Worm (Caenorhabditis elegans) whole organism, L3 larva: ENCODE data around the gene C13A2.10.
"Not testable (repeated sequence)": the region's sequence is repeated elsewhere in the genome, so short reads cannot be mapped to it uniquely, and the experiment has no call there.

Experiments used
- R02D3.7 ChIP-seq: fragments of 150-350 bp; optimal IDR thresholded peaks from 2 replicates; lab custom pipeline; 2014; ENCODE audit warnings: missing biosample characterization, missing genetic modification characterization
- ZK546.5 ChIP-seq: sonication (generic microtip); optimal IDR thresholded peaks from 2 replicates; lab custom pipeline; 2017; ENCODE audit warnings: missing biosample characterization, missing genetic modification characterization
- aly-2 ChIP-seq: fragments of 150-350 bp; optimal IDR thresholded peaks from 2 replicates; lab custom pipeline; 2014; ENCODE audit warnings: missing biosample characterization, missing genetic modification characterization
- ama-1 ChIP-seq: fragments of 150-350 bp; optimal IDR thresholded peaks from 2 replicates; lab custom pipeline; 2018
- ceh-16 ChIP-seq: sonication (generic microtip); optimal IDR thresholded peaks from 2 replicates; lab custom pipeline; 2017; ENCODE audit warnings: missing biosample characterization, missing genetic modification characterization
- ceh-28 ChIP-seq: fragments of 150-350 bp; optimal IDR thresholded peaks from 2 replicates; lab custom pipeline; 2014; ENCODE audit warnings: missing biosample characterization, missing genetic modification reagents, missing genetic modification characterization
- ceh-9 ChIP-seq: sonication (generic microtip); optimal IDR thresholded peaks from 2 replicates; lab custom pipeline; 2018; ENCODE audit warnings: missing biosample characterization, missing genetic modification characterization
- daf-12 ChIP-seq: fragments of 150-350 bp; optimal IDR thresholded peaks from 2 replicates; lab custom pipeline; 2014; ENCODE audit warnings: missing biosample characterization, missing genetic modification reagents, missing genetic modification characterization
- egl-27 ChIP-seq: sonication (generic microtip); optimal IDR thresholded peaks from 4 replicates; lab custom pipeline; 2017; ENCODE audit warnings: missing biosample characterization, missing genetic modification reagents, missing genetic modification characterization
- egl-5 ChIP-seq: fragments of 150-350 bp; optimal IDR thresholded peaks from 2 replicates; lab custom pipeline; 2017; ENCODE audit warnings: missing biosample characterization, missing genetic modification reagents, missing genetic modification characterization, inconsistent platforms
- elt-3 ChIP-seq, 3 experiments: fragments of 150-350 bp in 1 of 3; sonication (generic microtip) in 2 of 3; optimal IDR thresholded peaks; 2 replicates in 2 of 3; 4 replicates in 1 of 3; lab custom pipeline; 2014 to 2017; ENCODE audit warnings: missing biosample characterization in 3 of 3, missing genetic modification characterization in 3 of 3
- eor-1 ChIP-seq, 2 experiments: fragments of 150-350 bp; optimal IDR thresholded peaks; 2 replicates each; lab custom pipeline; 2014 to 2018; ENCODE audit warnings: missing biosample characterization in 2 of 2, missing genetic modification characterization in 2 of 2
- fkh-10 ChIP-seq: sonication (generic microtip); optimal IDR thresholded peaks from 2 replicates; lab custom pipeline; 2017; ENCODE audit warnings: missing biosample characterization, missing genetic modification reagents, missing genetic modification characterization
- fos-1 ChIP-seq: fragments of 150-350 bp; optimal IDR thresholded peaks from 2 replicates; lab custom pipeline; 2014; ENCODE audit warnings: missing biosample characterization, missing genetic modification characterization
- jun-1 ChIP-seq: fragments of 150-350 bp; optimal IDR thresholded peaks from 2 replicates; lab custom pipeline; 2014; ENCODE audit warnings: missing biosample characterization, missing genetic modification reagents, missing genetic modification characterization
- lsy-12 ChIP-seq: sonication (generic microtip); optimal IDR thresholded peaks from 2 replicates; lab custom pipeline; 2016; ENCODE audit warnings: mild to moderate bottlenecking, missing genetic modification characterization, missing compliant biosample characterization
- mdl-1 ChIP-seq: fragments of 150-350 bp; optimal IDR thresholded peaks from 2 replicates; lab custom pipeline; 2014; ENCODE audit warnings: missing biosample characterization, missing genetic modification characterization
- mml-1 ChIP-seq: fragments of 150-350 bp; sonication (generic microtip); optimal IDR thresholded peaks from 3 replicates; lab custom pipeline; 2014; ENCODE audit warnings: missing biosample characterization, missing genetic modification characterization
- nfya-1 ChIP-seq: sonication (generic microtip); optimal IDR thresholded peaks from 2 replicates; lab custom pipeline; 2017; ENCODE audit warnings: missing genetic modification characterization, mild to moderate bottlenecking, missing compliant biosample characterization, antibody characterized with exemption, moderate library complexity; ENCODE audit not compliant: insufficient read depth
- nhr-12 ChIP-seq: fragments of 150-350 bp; optimal IDR thresholded peaks from 2 replicates; lab custom pipeline; 2014; ENCODE audit warnings: missing biosample characterization, missing genetic modification characterization
- nhr-23 ChIP-seq: fragments of 150-350 bp; optimal IDR thresholded peaks from 2 replicates; lab custom pipeline; 2014; ENCODE audit warnings: missing biosample characterization, missing genetic modification reagents, missing genetic modification characterization
- nhr-237 ChIP-seq: fragments of 150-350 bp; optimal IDR thresholded peaks from 2 replicates; lab custom pipeline; 2014; ENCODE audit warnings: missing biosample characterization, missing genetic modification characterization
- nhr-25 ChIP-seq: sonication (generic microtip); optimal IDR thresholded peaks from 2 replicates; lab custom pipeline; 2017; ENCODE audit warnings: missing biosample characterization, missing genetic modification characterization
- nhr-28 ChIP-seq: fragments of 150-350 bp; optimal IDR thresholded peaks from 2 replicates; lab custom pipeline; 2014; ENCODE audit warnings: missing biosample characterization, missing genetic modification characterization
- nhr-67 ChIP-seq: fragments of 150-350 bp; optimal IDR thresholded peaks from 2 replicates; lab custom pipeline; 2014; ENCODE audit warnings: missing biosample characterization, missing genetic modification characterization
- nhr-76 ChIP-seq: fragments of 150-350 bp; sonication (generic microtip); optimal IDR thresholded peaks from 5 replicates; lab custom pipeline; 2014; ENCODE audit warnings: missing biosample characterization, missing genetic modification characterization
- nhr-77 ChIP-seq: fragments of 150-350 bp; optimal IDR thresholded peaks from 2 replicates; lab custom pipeline; 2014; ENCODE audit warnings: missing biosample characterization, missing genetic modification characterization
- pqm-1 ChIP-seq: fragments of 150-350 bp; optimal IDR thresholded peaks from 2 replicates; lab custom pipeline; 2017; ENCODE audit warnings: missing biosample characterization, missing genetic modification characterization, inconsistent platforms
- skn-1 ChIP-seq: fragments of 150-350 bp; optimal IDR thresholded peaks from 2 replicates; lab custom pipeline; 2014; ENCODE audit warnings: missing biosample characterization, missing genetic modification characterization
- tbx-2 ChIP-seq: sonication (generic microtip); optimal IDR thresholded peaks from 2 replicates; lab custom pipeline; 2016; ENCODE audit warnings: mild to moderate bottlenecking, missing genetic modification characterization, missing compliant biosample characterization
- unc-62 ChIP-seq: fragments of 150-350 bp; sonication (generic microtip); optimal IDR thresholded peaks from 4 replicates; lab custom pipeline; 2014; ENCODE audit warnings: missing biosample characterization, missing genetic modification reagents, missing genetic modification characterization
- zag-1 ChIP-seq: fragments of 150-350 bp; optimal IDR thresholded peaks from 2 replicates; lab custom pipeline; 2014; ENCODE audit warnings: missing biosample characterization, missing genetic modification characterization
- ztf-11 ChIP-seq: fragments of 150-350 bp; optimal IDR thresholded peaks from 2 replicates; lab custom pipeline; 2014; ENCODE audit warnings: missing biosample characterization, missing genetic modification characterization
- ztf-4 ChIP-seq: fragments of 150-350 bp; optimal IDR thresholded peaks from 2 replicates; lab custom pipeline; 2014; ENCODE audit warnings: missing biosample characterization, missing genetic modification characterization

Gene C13A2.10

DNA sequence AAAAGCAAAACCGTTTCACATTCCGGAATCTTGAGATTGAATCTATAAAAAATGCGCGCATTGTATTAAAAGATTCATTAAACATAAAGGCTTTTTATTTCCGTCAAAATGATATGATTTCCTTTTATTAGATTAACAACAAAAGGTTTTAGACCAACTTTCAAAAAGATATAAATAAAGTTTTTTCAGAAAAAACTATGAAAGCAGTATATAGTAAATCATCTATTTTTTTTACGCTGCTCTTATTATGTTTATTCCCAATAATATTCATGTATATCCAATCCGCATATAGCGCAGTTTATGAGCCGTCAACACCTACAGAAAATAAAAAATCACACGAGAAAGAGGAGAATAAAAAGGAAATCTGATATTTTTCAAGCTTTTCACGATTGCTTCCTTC lies 29.6 kb upstream of the C13A2.10 start, which contains the start of gene F07G11.2:
TSS of gene F07G11.2 (plus strand) at position 301 of the 400 bp plus-strand sequence.
- not testable (repeated sequence) for TF ChIP-seq mml-1 (tag; lab: Kevin White, UChicago); aly-2; nhr-28 (tag; lab: Kevin White, UChicago)

DNA sequence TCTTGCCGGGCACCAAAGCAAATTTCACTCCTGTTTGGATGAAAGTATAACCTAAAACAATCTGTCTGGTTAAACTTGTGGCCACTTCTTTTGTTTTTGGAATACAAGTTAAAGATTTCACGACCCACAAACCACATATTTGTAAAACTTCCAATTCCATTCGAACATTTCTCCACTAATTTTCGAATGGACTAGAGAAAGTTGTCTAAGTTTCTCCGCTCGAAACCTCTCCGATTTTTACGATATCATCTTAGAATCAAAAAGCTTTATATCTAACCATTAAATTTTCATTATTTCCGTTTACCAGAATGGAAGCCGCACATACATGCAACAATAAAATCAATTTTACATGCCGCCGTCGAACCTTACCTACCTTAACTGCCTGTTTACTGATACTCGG lies 23.6 kb upstream of the C13A2.10 start, which contains the start of gene F07G11.3:
TSS of gene F07G11.3 (plus strand) at position 301 of the 400 bp plus-strand sequence.
- TF ChIP-seq nhr-12 (tag; lab: Kevin White, UChicago) (no peak), nfya-1 (no peak), zag-1 (no peak), egl-27 (tag; lab: Kevin White, UChicago) (no peak), aly-2 (no peak)

DNA sequence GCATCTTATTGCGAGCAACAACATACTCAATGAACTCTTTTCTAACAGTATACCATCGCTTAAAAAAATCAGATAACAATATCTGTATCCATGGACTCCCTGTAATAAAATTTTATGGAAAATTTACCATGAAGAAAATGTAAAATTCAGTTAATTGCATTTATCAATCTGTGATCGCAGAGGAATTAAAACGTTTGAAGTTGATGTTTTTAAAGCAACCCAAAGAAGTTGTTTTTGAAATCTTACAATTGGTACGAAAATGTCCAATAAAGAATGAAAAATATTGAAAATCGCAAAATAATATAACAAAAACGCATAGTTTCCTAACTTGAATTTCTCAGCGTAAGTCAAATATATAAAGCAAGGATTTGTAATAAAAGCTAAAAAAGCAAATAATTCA lies 22.4 kb upstream of the C13A2.10 start, which contains the start of gene srj-32:
TSS of gene srj-32 (minus strand) at position 101 of the 400 bp plus-strand sequence.
- TF ChIP-seq unc-62 (GFP tag; lab: Kevin White, UChicago) (no peak), nhr-25 (tag; lab: Kevin White, UChicago) (no peak), ceh-16 (tag; lab: Kevin White, UChicago) (no peak), nhr-67 (tag; lab: Kevin White, UChicago) (no peak), nhr-23 (tag; lab: Kevin White, UChicago) (no peak), egl-5 (no peak), nhr-12 (tag; lab: Kevin White, UChicago) (no peak), ama-1 (lab: Kevin White, UChicago) (no peak), nhr-76 (tag; lab: Kevin White, UChicago) (no peak), nhr-237 (tag; lab: Kevin White, UChicago) (no peak), ZK546.5 (tag; lab: Kevin White, UChicago) (no peak), jun-1 (no peak)

DNA sequence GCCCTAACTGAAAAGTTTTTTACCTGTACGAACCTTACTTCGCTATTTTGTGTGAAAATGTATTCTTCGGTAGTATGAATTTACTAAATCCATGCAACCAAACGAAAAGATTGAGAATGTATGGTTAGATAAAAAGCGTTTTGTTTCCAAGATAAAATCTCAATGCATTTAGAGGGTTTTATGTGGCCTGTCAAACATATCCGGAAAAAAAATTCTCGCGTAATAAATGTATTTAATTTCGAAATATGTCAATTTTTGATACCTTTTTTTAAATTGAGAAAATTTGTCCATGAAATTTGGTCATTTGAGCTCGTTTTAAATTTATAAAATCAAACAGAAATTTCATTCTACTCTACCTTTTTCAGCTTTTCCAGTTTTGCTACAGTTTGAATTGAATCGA lies 20.4 kb upstream of the C13A2.10 start, which contains the start of gene F07G11.4:
TSS of gene F07G11.4 (minus strand) at position 101 of the 400 bp plus-strand sequence.
- TF ChIP-seq ceh-28 (tag; lab: Kevin White, UChicago) (no peak), nhr-77 (tag; lab: Kevin White, UChicago) (no peak), ZK546.5 (tag; lab: Kevin White, UChicago) (no peak), daf-12 (tag; lab: Kevin White, UChicago) (no peak), R02D3.7 (tag; lab: Kevin White, UChicago) (no peak), nhr-28 (tag; lab: Kevin White, UChicago) (no peak), fos-1 (tag; lab: Kevin White, UChicago) (no peak)

DNA sequence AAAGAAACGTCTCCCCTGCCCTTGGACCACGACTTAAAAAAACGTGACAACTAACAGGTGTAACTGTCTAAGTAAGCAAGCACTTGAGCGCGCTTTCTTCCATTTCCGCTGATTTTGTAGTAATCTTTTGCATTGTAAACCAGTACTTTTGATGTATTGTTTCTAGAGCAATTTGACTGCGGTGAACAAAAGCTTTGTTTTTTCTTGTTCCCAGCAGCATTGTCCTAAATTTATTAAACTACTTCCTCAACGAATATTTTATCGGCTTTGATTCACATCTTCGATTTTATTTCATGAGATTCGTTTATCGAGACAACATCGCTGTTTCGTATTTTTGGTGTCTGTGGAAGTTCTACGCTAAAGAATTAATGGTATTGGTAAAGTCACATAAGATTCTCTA lies 13.8 kb upstream of the C13A2.10 start, which contains the start of gene C13A2.1:
TSS of gene C13A2.1 (plus strand) at position 301 of the 400 bp plus-strand sequence.
- TF ChIP-seq egl-5: no peak
- TF ChIP-seq nhr-12 (tag; lab: Kevin White, UChicago): no peak
- TF ChIP-seq mdl-1 (tag; lab: Kevin White, UChicago): no peak
- TF ChIP-seq nhr-67 (tag; lab: Kevin White, UChicago): no peak
- no peak for TF ChIP-seq fos-1 (tag; lab: Kevin White, UChicago)

DNA sequence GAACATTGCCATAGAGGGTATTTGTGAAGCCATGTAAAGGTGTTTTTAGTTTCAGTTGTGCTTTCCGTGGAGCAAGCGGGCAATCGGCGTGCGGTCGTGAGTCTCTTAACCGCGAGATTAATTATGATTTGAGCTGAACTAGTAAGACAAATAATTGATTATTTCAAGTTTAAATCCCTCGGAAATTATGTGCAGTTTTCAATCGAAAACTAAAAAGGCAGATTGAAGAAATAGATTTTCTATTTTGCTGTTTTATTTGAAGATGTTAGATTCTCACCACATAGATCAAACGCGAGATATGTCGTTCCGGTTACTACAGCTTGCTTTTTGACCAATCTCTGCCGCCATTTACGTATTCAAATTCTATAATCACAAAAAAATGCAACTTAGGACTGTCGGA lies 7.1 kb upstream of the C13A2.10 start, which contains the start of gene C13A2.3:
TSS of gene C13A2.3 (plus strand) at position 301 of the 400 bp plus-strand sequence.
- no peak for TF ChIP-seq nhr-23 (tag; lab: Kevin White, UChicago)
- TF ChIP-seq fkh-10 (GFP tag; lab: Kevin White, UChicago): no peak
- TF ChIP-seq daf-12 (tag; lab: Kevin White, UChicago): no peak
- TF ChIP-seq eor-1 (tag; optimal IDR thresholded peaks at IDR 0.05; lab: Kevin White, UChicago): no peak
- TF ChIP-seq nhr-237 (tag; lab: Kevin White, UChicago): no peak
- no peak for TF ChIP-seq ceh-9 (tag; lab: Kevin White, UChicago)
- no peak for TF ChIP-seq egl-27 (tag; lab: Kevin White, UChicago)
- TF ChIP-seq nhr-12 (tag; lab: Kevin White, UChicago): no peak
- no peak for TF ChIP-seq fos-1 (tag; lab: Kevin White, UChicago)
- no peak for TF ChIP-seq ztf-11 (tag; lab: Kevin White, UChicago)
- TF ChIP-seq tbx-2 (tag; lab: Kevin White, UChicago): no peak
- TF ChIP-seq nhr-28 (tag; lab: Kevin White, UChicago): no peak
- no peak for TF ChIP-seq nhr-76 (tag; lab: Kevin White, UChicago)
- TF ChIP-seq skn-1 (tag; lab: Kevin White, UChicago): no peak
- no peak for TF ChIP-seq ama-1 (lab: Kevin White, UChicago)
- no peak for TF ChIP-seq lsy-12
- TF ChIP-seq elt-3 (tag; optimal IDR thresholded peaks at IDR 0.05; lab: Kevin White, UChicago): no peak
- TF ChIP-seq pqm-1 (tag; lab: Kevin White, UChicago): no peak
- TF ChIP-seq ztf-4 (tag; lab: Kevin White, UChicago): no peak
